Fruit fly (Drosophila melanogaster) Kc167 (cell line): ENCODE measurements around the gene Mpcp2.

Experiments
- Myc ChIP-seq: fragments of >200 bp; optimal IDR thresholded peaks from 2 replicates; lab custom pipeline; 2017; ENCODE audit warnings: missing external identifiers
- Sin3A ChIP-seq: fragments of >200 bp; optimal IDR thresholded peaks from 2 replicates; lab custom pipeline; 2018; ENCODE audit warnings: missing external identifiers
- h ChIP-seq: fragments of >200 bp; optimal IDR thresholded peaks from 3 replicates; lab custom pipeline; 2018; ENCODE audit warnings: missing external identifiers
- insv ChIP-seq: fragments of >200 bp; optimal IDR thresholded peaks from 3 replicates; lab custom pipeline; 2018; ENCODE audit warnings: missing external identifiers
- psq ChIP-seq: fragments of >200 bp; optimal IDR thresholded peaks from 2 replicates; lab custom pipeline; 2017; ENCODE audit warnings: missing external identifiers
- ttk ChIP-seq: sonication (Bioruptor generic); optimal IDR thresholded peaks from 2 replicates; lab custom pipeline; 2017; ENCODE audit warnings: missing external identifiers

- TF ChIP-seq Myc (lab: Kevin White, UChicago) (no peak), ttk (lab: Kevin White, UChicago) (no peak), Sin3A (no peak), insv (lab: Kevin White, UChicago) (no peak), h (lab: Kevin White, UChicago) (no peak), psq (lab: Kevin White, UChicago) (no peak)
These were observed 9.6 kb downstream of the Mpcp2 start for dm6 chr3L:14546918-14547533.
